Worm (Caenorhabditis elegans) whole organism, L4 larva: ENCODE measurements around the gene K10D2.8.

Source experiments
- F37D6.2 ChIP-seq: sonication (generic microtip); optimal IDR thresholded peaks from 2 replicates; lab custom pipeline; 2016; ENCODE audit warnings: mild to moderate bottlenecking, missing genetic modification characterization, missing compliant biosample characterization
- F49E8.2 ChIP-seq: sonication (generic microtip); optimal IDR thresholded peaks from 2 replicates; lab custom pipeline; 2016; ENCODE audit warnings: missing compliant biosample characterization, mild to moderate bottlenecking, missing genetic modification characterization, borderline replicate concordance
- T20F7.1 ChIP-seq: fragments of 200-800 bp; sonication (Bioruptor generic); optimal IDR thresholded peaks from 2 replicates; lab custom pipeline; 2018; ENCODE audit warnings: mild to moderate bottlenecking, missing genetic modification characterization, missing compliant biosample characterization
- Y5F2A.4 ChIP-seq: fragments of 200-800 bp; sonication (Bioruptor generic); optimal IDR thresholded peaks from 2 replicates; lab custom pipeline; 2018; ENCODE audit warnings: mild to moderate bottlenecking, missing genetic modification characterization, missing compliant biosample characterization
- ZK546.5 ChIP-seq, 2 experiments: sonication (generic microtip); optimal IDR thresholded peaks; 2 replicates each; lab custom pipeline; 2017; ENCODE audit warnings: missing biosample characterization in 2 of 2, missing genetic modification characterization in 2 of 2
- ceh-44 ChIP-seq: fragments of 200-800 bp; sonication (Bioruptor generic); IDR thresholded peaks from 2 replicates; pipeline ENCODE4 v1.3.6; 2022; ENCODE audit warnings: missing genetic modification reagents, missing genetic modification characterization, missing compliant biosample characterization
- ceh-62 ChIP-seq: sonication (generic microtip); optimal IDR thresholded peaks from 2 replicates; lab custom pipeline; 2017; ENCODE audit warnings: missing biosample characterization, missing genetic modification characterization
- cey-2 ChIP-seq: sonication (generic microtip); optimal IDR thresholded peaks from 3 replicates; lab custom pipeline; 2017; ENCODE audit warnings: missing genetic modification characterization, mild to moderate bottlenecking, missing compliant biosample characterization, antibody characterized with exemption, borderline replicate concordance; ENCODE audit not compliant: insufficient read depth
- daf-12 ChIP-seq: fragments of 150-350 bp; optimal IDR thresholded peaks from 2 replicates; lab custom pipeline; 2014; ENCODE audit warnings: missing biosample characterization, missing genetic modification reagents, missing genetic modification characterization
- daf-16 ChIP-seq, 3 experiments: sonication (generic microtip); optimal IDR thresholded peaks; 2 replicates each; lab custom pipeline; 2016 to 2017; ENCODE audit warnings: missing genetic modification characterization in 3 of 3, missing genetic modification reagents in 3 of 3, mild to moderate bottlenecking in 2 of 3, missing compliant biosample characterization in 2 of 3, missing biosample characterization in 1 of 3, moderate library complexity in 1 of 3
- dmd-6 ChIP-seq: fragments of 200-800 bp; sonication (Bioruptor generic); IDR thresholded peaks from 2 replicates; pipeline ENCODE4 v1.3.6; 2022; ENCODE audit warnings: missing genetic modification reagents, missing genetic modification characterization, missing compliant biosample characterization
- dpl-1 ChIP-seq: fragments of 150-350 bp; optimal IDR thresholded peaks from 2 replicates; lab custom pipeline; 2014; ENCODE audit warnings: missing biosample characterization, missing genetic modification reagents, missing genetic modification characterization
- egl-27 ChIP-seq: sonication (generic microtip); optimal IDR thresholded peaks from 3 replicates; lab custom pipeline; 2017; ENCODE audit warnings: missing biosample characterization, missing genetic modification reagents, missing genetic modification characterization
- fos-1 ChIP-seq: fragments of 150-350 bp; optimal IDR thresholded peaks from 2 replicates; lab custom pipeline; 2014; ENCODE audit warnings: missing biosample characterization, missing genetic modification characterization
- gei-8 ChIP-seq: fragments of 200-800 bp; sonication (Bioruptor generic); optimal IDR thresholded peaks from 2 replicates; lab custom pipeline; 2018; ENCODE audit warnings: mild to moderate bottlenecking, missing genetic modification characterization, missing compliant biosample characterization
- hif-1 ChIP-seq, 2 experiments: sonication (generic microtip); optimal IDR thresholded peaks; 2 replicates each; lab custom pipeline; 2016 to 2017; ENCODE audit warnings: missing compliant biosample characterization in 2 of 2, missing genetic modification characterization in 2 of 2, missing genetic modification reagents in 2 of 2, missing genotype in 2 of 2, mild to moderate bottlenecking in 1 of 2
- hlh-11 ChIP-seq: fragments of 200-800 bp; sonication (Bioruptor generic); optimal IDR thresholded peaks from 2 replicates; lab custom pipeline; 2018; ENCODE audit warnings: mild to moderate bottlenecking, missing genetic modification characterization, missing compliant biosample characterization
- hlh-30 ChIP-seq: sonication (generic microtip); optimal IDR thresholded peaks from 2 replicates; lab custom pipeline; 2017; ENCODE audit warnings: antibody characterized with exemption, mild to moderate bottlenecking, missing genetic modification characterization, missing compliant biosample characterization; ENCODE audit not compliant: insufficient read depth
- hmg-1.1 ChIP-seq: fragments of 200-800 bp; sonication (Bioruptor generic); IDR thresholded peaks from 2 replicates; pipeline ENCODE4 v1.3.6; 2022; ENCODE audit warnings: missing genetic modification reagents, missing genetic modification characterization, missing compliant biosample characterization
- jun-1 ChIP-seq: fragments of 150-350 bp; optimal IDR thresholded peaks from 2 replicates; lab custom pipeline; 2014; ENCODE audit warnings: missing biosample characterization, missing genetic modification reagents, missing genetic modification characterization
- lin-1 ChIP-seq: fragments of 200-800 bp; sonication (Bioruptor generic); IDR thresholded peaks from 2 replicates; pipeline ENCODE4 v1.3.6; 2022; ENCODE audit warnings: missing genetic modification reagents, missing genetic modification characterization, missing compliant biosample characterization
- lin-15B ChIP-seq: fragments of 150-350 bp; sonication (generic microtip); optimal IDR thresholded peaks from 3 replicates; lab custom pipeline; 2014; ENCODE audit warnings: missing biosample characterization, missing genetic modification characterization
- lin-29 ChIP-seq: fragments of 200-800 bp; sonication (Bioruptor generic); IDR thresholded peaks from 2 replicates; pipeline ENCODE4 v1.3.6; 2022; ENCODE audit warnings: missing genetic modification reagents, missing genetic modification characterization, missing compliant biosample characterization
- lir-3 ChIP-seq: sonication (generic microtip); optimal IDR thresholded peaks from 2 replicates; lab custom pipeline; 2016; ENCODE audit warnings: mild to moderate bottlenecking, missing genetic modification characterization, missing compliant biosample characterization
- lsy-2 ChIP-seq, 2 experiments: fragments of 150-350 bp in 1 of 2; sonication (generic microtip) in 1 of 2; optimal IDR thresholded peaks; 2 replicates each; lab custom pipeline; 2014 to 2017; ENCODE audit warnings: missing biosample characterization in 2 of 2, missing genetic modification characterization in 2 of 2
- mdt-29 ChIP-seq: fragments of 200-800 bp; sonication (Bioruptor generic); IDR thresholded peaks from 2 replicates; pipeline ENCODE4 v1.3.6; 2022; ENCODE audit warnings: missing genetic modification reagents, missing genetic modification characterization, missing compliant biosample characterization
- mep-1 ChIP-seq: fragments of 150-350 bp; sonication (generic microtip); optimal IDR thresholded peaks from 3 replicates; lab custom pipeline; 2014; ENCODE audit warnings: missing biosample characterization, missing genetic modification characterization
- mxl-2 ChIP-seq: fragments of 200-800 bp; sonication (Bioruptor generic); conservative IDR thresholded peaks from 2 replicates; pipeline ENCODE4 v1.3.6; 2022; ENCODE audit warnings: missing genetic modification reagents, missing genetic modification characterization, missing compliant biosample characterization
- mxl-3 ChIP-seq: fragments of 200-800 bp; sonication (Bioruptor generic); optimal IDR thresholded peaks from 2 replicates; lab custom pipeline; 2018; ENCODE audit warnings: mild to moderate bottlenecking, missing genetic modification characterization, missing compliant biosample characterization
- nhr-10 ChIP-seq: fragments of 150-350 bp; optimal IDR thresholded peaks from 2 replicates; lab custom pipeline; 2014; ENCODE audit warnings: missing biosample characterization, missing genetic modification characterization
- nhr-102 ChIP-seq: sonication (generic microtip); optimal IDR thresholded peaks from 2 replicates; lab custom pipeline; 2016; ENCODE audit warnings: mild to moderate bottlenecking, missing genetic modification characterization, moderate library complexity, missing compliant biosample characterization
- nhr-237 ChIP-seq: sonication (generic microtip); optimal IDR thresholded peaks from 2 replicates; lab custom pipeline; 2017; ENCODE audit warnings: missing biosample characterization, missing genetic modification characterization
- nhr-28 ChIP-seq: fragments of 150-350 bp; optimal IDR thresholded peaks from 2 replicates; lab custom pipeline; 2014; ENCODE audit warnings: missing biosample characterization, missing genetic modification characterization
- nhr-41 ChIP-seq: fragments of 200-800 bp; sonication (Bioruptor generic); IDR thresholded peaks from 2 replicates; pipeline ENCODE4 v1.3.6; 2022; ENCODE audit warnings: missing genetic modification reagents, missing genetic modification characterization, missing compliant biosample characterization
- nhr-42 ChIP-seq: fragments of 200-800 bp; sonication (Bioruptor generic); IDR thresholded peaks from 2 replicates; pipeline ENCODE4 v1.3.6; 2022; ENCODE audit warnings: missing genetic modification characterization, missing compliant biosample characterization
- nhr-77 ChIP-seq: fragments of 150-350 bp; optimal IDR thresholded peaks from 2 replicates; lab custom pipeline; 2014; ENCODE audit warnings: missing biosample characterization, missing genetic modification characterization
- php-3 ChIP-seq: fragments of 200-800 bp; sonication (Bioruptor generic); IDR thresholded peaks from 2 replicates; pipeline ENCODE4 v1.3.6; 2022; ENCODE audit warnings: missing genetic modification reagents, missing genetic modification characterization, missing compliant biosample characterization
- pqm-1 ChIP-seq: sonication (generic microtip); optimal IDR thresholded peaks from 2 replicates; lab custom pipeline; 2017; ENCODE audit warnings: missing biosample characterization, missing genetic modification characterization
- set-16 ChIP-seq: fragments of 200-800 bp; sonication (Bioruptor generic); IDR thresholded peaks from 2 replicates; pipeline ENCODE4 v1.3.6; 2022; ENCODE audit warnings: missing genetic modification reagents, missing genetic modification characterization, missing compliant biosample characterization
- snpc-1.2 ChIP-seq: fragments of 200-800 bp; sonication (Bioruptor generic); IDR thresholded peaks from 2 replicates; pipeline ENCODE4 v1.3.6; 2022; ENCODE audit warnings: missing genetic modification reagents, missing genetic modification characterization, missing compliant biosample characterization
- unc-130 ChIP-seq: sonication (generic microtip); optimal IDR thresholded peaks from 2 replicates; lab custom pipeline; 2016; ENCODE audit warnings: missing genetic modification reagents, missing genetic modification characterization, missing compliant biosample characterization
- unc-39 ChIP-seq: sonication (generic microtip); optimal IDR thresholded peaks from 2 replicates; lab custom pipeline; 2017; ENCODE audit warnings: missing biosample characterization, missing genetic modification characterization
- vab-7 ChIP-seq: fragments of 200-800 bp; sonication (Bioruptor generic); IDR thresholded peaks from 2 replicates; pipeline ENCODE4 v1.3.6; 2022; ENCODE audit warnings: missing genetic modification reagents, missing genetic modification characterization, missing compliant biosample characterization
- zag-1 ChIP-seq: fragments of 150-350 bp; optimal IDR thresholded peaks from 2 replicates; lab custom pipeline; 2014; ENCODE audit warnings: missing biosample characterization, missing genetic modification characterization
- zfp-3 ChIP-seq: fragments of 200-800 bp; sonication (Bioruptor generic); conservative IDR thresholded peaks from 2 replicates; pipeline ENCODE4 v1.3.6; 2022; ENCODE audit warnings: missing genetic modification reagents, missing genetic modification characterization, missing compliant biosample characterization
- zip-2 ChIP-seq: fragments of 150-350 bp; optimal IDR thresholded peaks from 2 replicates; lab custom pipeline; 2014; ENCODE audit warnings: missing biosample characterization, missing genetic modification characterization
- ztf-11 ChIP-seq: fragments of 150-350 bp; optimal IDR thresholded peaks from 2 replicates; lab custom pipeline; 2014; ENCODE audit warnings: missing biosample characterization, missing genetic modification characterization
- ztf-7 ChIP-seq: fragments of 150-350 bp; optimal IDR thresholded peaks from 2 replicates; lab custom pipeline; 2014; ENCODE audit warnings: missing biosample characterization, missing genetic modification characterization

K10D2.8 gene

DNA sequence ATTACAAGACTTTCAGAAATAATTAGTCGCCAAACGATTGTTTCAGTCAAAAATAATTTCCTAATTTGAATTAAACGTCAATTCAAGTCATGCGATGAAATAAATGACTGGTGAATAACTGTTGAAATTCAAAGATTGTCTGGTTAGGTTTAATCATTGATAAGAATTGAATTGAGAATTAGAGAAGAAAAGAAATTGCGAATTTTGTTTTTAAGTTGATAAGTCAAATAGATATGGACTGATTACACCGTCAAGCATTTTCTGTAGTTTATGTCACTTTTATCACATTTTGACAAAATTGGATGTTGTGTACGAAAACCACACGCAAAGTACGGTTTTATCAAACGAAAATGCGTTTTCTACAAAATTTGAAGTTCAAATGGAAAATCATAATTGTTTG is 12.7 kb downstream of the K10D2.8 start (continued):
- TF ChIP-seq cey-2 (tag; lab: Kevin White, UChicago) (peak; percentile 12), lin-15B (tag; lab: Kevin White, UChicago) (no peak), mxl-3 (GFP tag; lab: Kevin White, UChicago) (no peak), nhr-41 (GFP tag; lab: Robert Waterston, UW) (peak; percentile 57; the same call in 1 of the 2 replicates), dpl-1 (GFP tag; lab: Kevin White, UChicago) (peak; percentile 22), lin-1 (GFP tag; lab: Robert Waterston, UW) (peak; percentile 59), hif-1 (tag; optimal IDR thresholded peaks at IDR 0.05; lab: Kevin White, UChicago) (peak in 1 of 2 experiments; percentile 47), nhr-10 (tag; lab: Kevin White, UChicago) (no peak), daf-16 (GFP tag; optimal IDR thresholded peaks at IDR 0.05; lab: Kevin White, UChicago) (peak in 1 of 2 experiments; percentile 26), daf-16 (tag; optimal IDR thresholded peaks at IDR 0.05; lab: Kevin White, UChicago) (peak; percentile 94), unc-39 (tag; lab: Kevin White, UChicago) (no peak), T20F7.1 (peak; percentile 58), nhr-77 (tag; lab: Kevin White, UChicago) (peak; percentile 97), lir-3 (tag; lab: Kevin White, UChicago) (no peak), pqm-1 (tag; lab: Kevin White, UChicago) (peak; percentile 82), mxl-2 (GFP tag; lab: Robert Waterston, UW) (no peak), ztf-7 (tag; lab: Kevin White, UChicago) (peak; percentile 41), hlh-30 (tag; lab: Kevin White, UChicago) (peak; percentile 62), mdt-29 (GFP tag; lab: Robert Waterston, UW) (no peak), mep-1 (tag; lab: Kevin White, UChicago) (peak; percentile 73)

DNA sequence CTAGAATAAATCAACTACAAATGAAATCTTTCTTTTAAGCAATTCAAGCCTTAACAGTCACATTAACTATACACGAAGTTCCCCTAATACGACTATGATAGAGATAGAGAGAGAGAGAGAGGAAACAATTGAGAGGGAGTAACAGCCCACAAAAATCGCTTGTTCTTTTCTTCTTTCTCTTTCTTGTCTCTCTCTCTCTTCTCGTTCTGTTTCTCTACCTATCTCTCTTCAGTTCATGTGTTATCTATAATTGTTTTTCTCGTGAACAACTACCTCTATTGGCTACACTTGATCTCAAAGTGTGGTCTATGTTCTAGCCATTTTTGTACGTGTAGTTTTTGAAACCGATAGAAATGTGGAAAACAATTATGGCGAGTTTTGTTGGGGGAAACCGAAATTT is 14.1 kb downstream of the K10D2.8 start:
- TF ChIP-seq dmd-6 (GFP tag; lab: Robert Waterston, UW) (peak; percentile 69), lsy-2 (tag; optimal IDR thresholded peaks at IDR 0.05; lab: Kevin White, UChicago) (peak; percentile 19 to 55), ceh-62 (tag; lab: Kevin White, UChicago) (no peak), Y5F2A.4 (GFP tag; lab: Kevin White, UChicago) (no peak), unc-130 (GFP tag; lab: Kevin White, UChicago) (no peak), lin-29 (GFP tag; lab: Robert Waterston, UW) (no peak), cey-2 (tag; lab: Kevin White, UChicago) (no peak), mep-1 (tag; lab: Kevin White, UChicago) (peak; percentile 79), lin-15B (tag; lab: Kevin White, UChicago) (no peak), vab-7 (GFP tag; lab: Robert Waterston, UW) (no peak), ceh-44 (no peak), F37D6.2 (tag; lab: Kevin White, UChicago) (no peak), daf-16 (GFP tag; optimal IDR thresholded peaks at IDR 0.05; lab: Kevin White, UChicago) (no peak), daf-16 (tag; optimal IDR thresholded peaks at IDR 0.05; lab: Kevin White, UChicago) (peak; percentile 85), daf-12 (tag; lab: Kevin White, UChicago) (no peak), zag-1 (tag; lab: Kevin White, UChicago) (no peak), zfp-3 (GFP tag; lab: Robert Waterston, UW) (no peak), hlh-11 (tag; lab: Kevin White, UChicago) (peak; percentile 83), nhr-42 (GFP tag; lab: Robert Waterston, UW) (no peak), jun-1 (tag; lab: Kevin White, UChicago) (no peak), hmg-1.1 (GFP tag; lab: Robert Waterston, UW) (0 out of 2 replicates have a peak, but pooled peaks have one; percentile 38), ztf-11 (tag; lab: Kevin White, UChicago) (no peak), snpc-1.2 (GFP tag; lab: Robert Waterston, UW) (no peak), nhr-28 (tag; lab: Kevin White, UChicago) (peak; percentile 100), set-16 (GFP tag; lab: Robert Waterston, UW) (no peak), fos-1 (tag; lab: Kevin White, UChicago) (no peak), gei-8 (GFP tag; lab: Kevin White, UChicago) (no peak), nhr-237 (tag; lab: Kevin White, UChicago) (no peak), zip-2 (tag; lab: Kevin White, UChicago) (no peak), php-3 (GFP tag; lab: Robert Waterston, UW) (no peak), F49E8.2 (tag; lab: Kevin White, UChicago) (no peak), egl-27 (tag; lab: Kevin White, UChicago) (no peak), ZK546.5 (tag; optimal IDR thresholded peaks at IDR 0.05; lab: Kevin White, UChicago) (no peak), nhr-10 (tag; lab: Kevin White, UChicago) (peak; percentile 47), nhr-102 (peak; percentile 71), nhr-41 (GFP tag; lab: Robert Waterston, UW) (no peak)
